Worm (Caenorhabditis elegans) whole organism, mixed stage, embryonic: ENCODE measurements around the gene T01B7.9.

Source experiments
- lsy-2 ChIP-seq: fragments of 150-350 bp; optimal IDR thresholded peaks from 2 replicates; lab custom pipeline; 2014; ENCODE audit warnings: missing biosample characterization, missing genetic modification characterization
- nhr-76 ChIP-seq: sonication (generic microtip); optimal IDR thresholded peaks from 2 replicates; lab custom pipeline; 2017; ENCODE audit warnings: missing biosample characterization, missing genetic modification characterization
- snpc-4 ChIP-seq: fragments of 150-350 bp; optimal IDR thresholded peaks from 2 replicates; lab custom pipeline; 2014; ENCODE audit warnings: missing biosample characterization, missing genetic modification characterization

DNA sequence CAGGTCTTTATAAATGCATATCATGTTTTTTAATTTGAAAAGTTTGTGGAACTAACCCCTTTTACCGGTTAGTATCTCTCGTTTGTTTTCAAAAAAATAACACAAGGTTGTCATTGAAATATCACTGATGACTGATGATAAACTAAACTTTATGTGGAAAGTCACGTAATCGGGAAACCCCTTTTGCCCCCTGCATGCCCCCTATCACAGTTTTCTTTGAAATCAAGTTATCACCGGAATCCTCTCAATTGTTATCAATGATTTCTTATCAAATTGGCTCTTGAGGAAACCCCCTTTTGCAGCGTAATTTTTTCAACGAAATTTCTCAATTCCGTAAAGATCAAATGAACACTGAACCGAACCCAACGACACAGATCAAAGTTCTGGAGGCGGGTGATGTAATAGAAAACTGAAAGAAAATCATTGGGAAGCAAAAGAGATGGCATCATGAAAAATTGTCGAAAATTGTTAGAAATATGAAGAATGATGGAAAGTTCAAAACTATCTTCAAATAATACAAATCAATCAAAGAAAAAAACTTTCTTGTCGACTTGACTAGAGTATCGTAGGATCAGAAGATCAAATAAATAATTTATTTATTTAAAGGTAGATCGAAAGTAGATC, 13.8 kb upstream of the T01B7.9 start:
- no peak for TF ChIP-seq lsy-2 (tag; lab: Kevin White, UChicago)
- TF ChIP-seq nhr-76 (tag; lab: Kevin White, UChicago), result no peak
- no peak for TF ChIP-seq snpc-4
